Fruit fly (Drosophila melanogaster): Measurements from ENCODE around the gene CG32221.
A peak's percentile ranks its signal among the peaks of the same experiment; 100 is the strongest.

The CG32221 gene

dm6 chr3L:19846960-19847359 is 12.5 kb downstream of the CG32221 start (continued):
- TF ChIP-seq CG15269 (tag; optimal IDR thresholded peaks at IDR 0.05) (peak; percentile 27), slbo (GFP tag; IDR thresholded peaks at IDR 0.05) (no peak), caup (GFP tag; optimal IDR thresholded peaks at IDR 0.05; ENCODE audit: severe bottlenecking) (peak; percentile 41), CG7987 (GFP tag; optimal IDR thresholded peaks at IDR 0.05) (peak; percentile 39), wek (GFP tag; optimal IDR thresholded peaks at IDR 0.05) (peak; percentile 76), CG13894 (tag; optimal IDR thresholded peaks at IDR 0.05) (peak; percentile 9), CG16815 (GFP tag; optimal IDR thresholded peaks at IDR 0.05) (no peak), YL-1 (GFP tag; optimal IDR thresholded peaks at IDR 0.05) (no peak), Fer1 (GFP tag; optimal IDR thresholded peaks at IDR 0.05) (peak; percentile 63), CG8388 (GFP tag; optimal IDR thresholded peaks at IDR 0.05) (no peak), bsh (GFP tag; optimal IDR thresholded peaks at IDR 0.05) (no peak), CG12769 (tag; optimal IDR thresholded peaks at IDR 0.05) (no peak), CG9817 (tag; optimal IDR thresholded peaks at IDR 0.05) (peak; percentile 10), CG12071 (GFP tag; optimal IDR thresholded peaks at IDR 0.05) (peak; percentile 71), Neu2 (GFP tag; optimal IDR thresholded peaks at IDR 0.05; ENCODE audit: borderline replicate concordance) (no peak), CG13296 (GFP tag; optimal IDR thresholded peaks at IDR 0.05) (peak; percentile 67), fd96Cb (tag; optimal IDR thresholded peaks at IDR 0.05) (no peak), dmrt99B (tag; optimal IDR thresholded peaks at IDR 0.05) (peak; percentile 10), CG3407 (GFP tag; optimal IDR thresholded peaks at IDR 0.05) (peak; percentile 53), gcm (GFP tag; optimal IDR thresholded peaks at IDR 0.05) (no peak), en (GFP tag; optimal IDR thresholded peaks at IDR 0.05) (peak; percentile 14), hkb (optimal IDR thresholded peaks at IDR 0.05) (no peak), hkb (GFP tag; IDR thresholded peaks at IDR 0.05) (peak; percentile 55; the same call in 1 of the 2 replicates), HmgZ (tag; optimal IDR thresholded peaks at IDR 0.05) (peak; percentile 8), PHDP (tag; optimal IDR thresholded peaks at IDR 0.05) (peak; percentile 42), BtbVII (GFP tag; optimal IDR thresholded peaks at IDR 0.05) (peak; percentile 69), mirr (GFP tag; optimal IDR thresholded peaks at IDR 0.05) (peak; percentile 59), CG1233 (GFP tag; optimal IDR thresholded peaks at IDR 0.05) (peak; percentile 13), CG11723 (GFP tag; optimal IDR thresholded peaks at IDR 0.05) (no peak), salm (tag; optimal IDR thresholded peaks at IDR 0.05) (peak; percentile 55), CG3281 (GFP tag; optimal IDR thresholded peaks at IDR 0.05) (peak; percentile 59), Sox102F (GFP tag; optimal IDR thresholded peaks at IDR 0.05) (no peak), CG18599 (GFP tag; optimal IDR thresholded peaks at IDR 0.05) (peak; percentile 55), CG17912 (GFP tag; optimal IDR thresholded peaks at IDR 0.05) (peak; percentile 21), NK7.1 (GFP tag; optimal IDR thresholded peaks at IDR 0.05) (peak; percentile 34), org-1 (GFP tag; optimal IDR thresholded peaks at IDR 0.05) (peak; percentile 38), Jarid2 (GFP tag; optimal IDR thresholded peaks at IDR 0.05) (no peak), CG17359 (tag; optimal IDR thresholded peaks at IDR 0.05) (peak; percentile 29), MTF-1 (GFP tag; optimal IDR thresholded peaks at IDR 0.05; ENCODE audit: borderline replicate concordance) (peak; percentile 24), CG9797 (GFP tag; optimal IDR thresholded peaks at IDR 0.05) (no peak), CG1529 (GFP tag; optimal IDR thresholded peaks at IDR 0.05) (no peak), CG2875 (GFP tag; optimal IDR thresholded peaks at IDR 0.05) (peak; percentile 64), zen2 (GFP tag; IDR thresholded peaks at IDR 0.05; ENCODE audit: partially characterized antibody) (no peak), HLH3B (GFP tag; IDR thresholded peaks at IDR 0.05) (0 out of 2 replicates have a peak, but pooled peaks have one; percentile 6), CG1832 (GFP tag; optimal IDR thresholded peaks at IDR 0.05) (no peak), CG17802 (tag; optimal IDR thresholded peaks at IDR 0.05) (no peak), Side (GFP tag; optimal IDR thresholded peaks at IDR 0.05) (peak; percentile 3), Hey (tag; optimal IDR thresholded peaks at IDR 0.05) (no peak), CG12219 (GFP tag; optimal IDR thresholded peaks at IDR 0.05) (peak; percentile 8)
